Worm (Caenorhabditis elegans) whole organism, L1 larva: Measurements from ENCODE around the gene C42D4.13.

ENCODE experiments used
- C04F5.9 ChIP-seq: sonication (generic microtip); optimal IDR thresholded peaks from 2 replicates; lab custom pipeline; 2016; ENCODE audit warnings: missing genetic modification characterization, missing compliant biosample characterization
- aha-1 ChIP-seq: fragments of 150-350 bp; optimal IDR thresholded peaks from 2 replicates; lab custom pipeline; 2014; ENCODE audit warnings: missing biosample characterization, missing genetic modification characterization
- dsc-1 ChIP-seq: sonication (generic microtip); optimal IDR thresholded peaks from 2 replicates; lab custom pipeline; 2016; ENCODE audit warnings: mild to moderate bottlenecking, missing genetic modification characterization, missing compliant biosample characterization
- efl-1 ChIP-seq, 4 experiments: fragments of 150-350 bp; optimal IDR thresholded peaks in 3 of 4; peaks in 1 of 4; 1 replicate in 1 of 4; 2 replicates in 3 of 4; lab custom pipeline; 2014; ENCODE audit warnings: missing biosample characterization in 2 of 4, missing genetic modification characterization in 2 of 4, missing genetic modification reagents in 2 of 4
- egl-27 ChIP-seq, 2 experiments: fragments of 150-350 bp in 1 of 2; sonication (generic microtip); optimal IDR thresholded peaks; 3 replicates each; lab custom pipeline; 2017 to 2018; ENCODE audit warnings: missing biosample characterization in 2 of 2, missing genetic modification characterization in 2 of 2, missing genetic modification reagents in 2 of 2
- elt-2 ChIP-seq: sonication (generic microtip); optimal IDR thresholded peaks from 2 replicates; lab custom pipeline; 2016; ENCODE audit warnings: missing genetic modification characterization, mild to moderate bottlenecking, inconsistent platforms, missing compliant biosample characterization, missing genetic modification reagents
- elt-3 ChIP-seq, 6 experiments: fragments of 150-350 bp in 1 of 6; sonication (generic microtip); optimal IDR thresholded peaks; 2 replicates each; lab custom pipeline; 2017 to 2018; ENCODE audit warnings: missing biosample characterization in 6 of 6, missing genetic modification characterization in 6 of 6, inconsistent platforms in 1 of 6
- fkh-8 ChIP-seq: sonication (generic microtip); optimal IDR thresholded peaks from 2 replicates; lab custom pipeline; 2016; ENCODE audit warnings: mild to moderate bottlenecking, missing genetic modification characterization, missing compliant biosample characterization
- lin-13 ChIP-seq: fragments of 150-350 bp; optimal IDR thresholded peaks from 2 replicates; lab custom pipeline; 2014; ENCODE audit warnings: missing biosample characterization, missing genetic modification reagents, missing genetic modification characterization
- lsy-2 ChIP-seq, 2 experiments: fragments of 150-350 bp; optimal IDR thresholded peaks; 2 replicates each; lab custom pipeline; 2014; ENCODE audit warnings: missing biosample characterization in 2 of 2, missing genetic modification characterization in 2 of 2
- nhr-237 ChIP-seq: fragments of 150-350 bp; optimal IDR thresholded peaks from 2 replicates; lab custom pipeline; 2014; ENCODE audit warnings: missing biosample characterization, missing genetic modification characterization
- sup-37 ChIP-seq: fragments of 200-800 bp; sonication (Bioruptor generic); optimal IDR thresholded peaks from 2 replicates; lab custom pipeline; 2018; ENCODE audit warnings: mild to moderate bottlenecking, missing genetic modification characterization, missing compliant biosample characterization
- unc-130 ChIP-seq: fragments of 150-350 bp; optimal IDR thresholded peaks from 2 replicates; lab custom pipeline; 2017; ENCODE audit warnings: missing biosample characterization, missing genetic modification characterization, inconsistent platforms
- zag-1 ChIP-seq: fragments of 150-350 bp; optimal IDR thresholded peaks from 2 replicates; lab custom pipeline; 2014; ENCODE audit warnings: missing biosample characterization, missing genetic modification characterization

- TF ChIP-seq efl-1 (optimal IDR thresholded peaks at IDR 0.05; lab: Kevin White, UChicago) (no peak), efl-1 (GFP tag; optimal IDR thresholded peaks at IDR 0.05 in 1 of 2; lab: Kevin White, UChicago) (no peak), egl-27 (tag; optimal IDR thresholded peaks at IDR 0.05; lab: Kevin White, UChicago) (no peak), fkh-8 (tag; lab: Kevin White, UChicago) (no peak), elt-2 (tag; lab: Kevin White, UChicago) (no peak), sup-37 (GFP tag; lab: Kevin White, UChicago) (no peak), zag-1 (tag; lab: Kevin White, UChicago) (no peak), elt-3 (tag; optimal IDR thresholded peaks at IDR 0.05; lab: Kevin White, UChicago) (no peak), dsc-1 (tag; lab: Kevin White, UChicago) (no peak), lsy-2 (tag; optimal IDR thresholded peaks at IDR 0.05; lab: Kevin White, UChicago) (no peak), nhr-237 (no peak), lin-13 (GFP tag; lab: Kevin White, UChicago) (no peak), unc-130 (tag; lab: Kevin White, UChicago) (no peak), C04F5.9 (tag; lab: Kevin White, UChicago) (no peak), aha-1 (tag; lab: Kevin White, UChicago) (no peak)
Measured at ce11 chrIV:7234623-7235022, 46.7 kb upstream of the C42D4.13 start.
